Worm (Caenorhabditis elegans): ENCODE data around the gene C18A11.4.

ce11 chrX:8003663-8004062 is 41.7 kb upstream of the C18A11.4 start, which contains the start of the genes F45E1.1 and F45E1.2:
- TF ChIP-seq flt-1 (GFP tag; IDR thresholded peaks at IDR 0.05) (no peak), sea-1 (GFP tag; conservative IDR thresholded peaks at IDR 0.05) (no peak), aly-1 (tag; optimal IDR thresholded peaks at IDR 0.05) (no peak), ama-1 (optimal IDR thresholded peaks at IDR 0.05) (no peak), tbx-37 (GFP tag; conservative IDR thresholded peaks at IDR 0.05) (no peak), ceh-13 (GFP tag; optimal IDR thresholded peaks at IDR 0.05) (no peak), tra-4 (tag; optimal IDR thresholded peaks at IDR 0.05) (no peak), F13C5.2 (tag; optimal IDR thresholded peaks at IDR 0.05) (no peak), tbx-11 (GFP tag; IDR thresholded peaks at IDR 0.05) (no peak), B0310.2 (tag; optimal IDR thresholded peaks at IDR 0.05) (no peak), ets-7 (tag; optimal IDR thresholded peaks at IDR 0.05) (no peak), ceh-36 (tag; optimal IDR thresholded peaks at IDR 0.05) (no peak), hmbx-1 (tag; optimal IDR thresholded peaks at IDR 0.05) (no peak), hmg-4 (GFP tag; optimal IDR thresholded peaks at IDR 0.05) (no peak)
